Fruit fly (Drosophila melanogaster): ENCODE results near the gene Prm.

Prm gene

DNA sequence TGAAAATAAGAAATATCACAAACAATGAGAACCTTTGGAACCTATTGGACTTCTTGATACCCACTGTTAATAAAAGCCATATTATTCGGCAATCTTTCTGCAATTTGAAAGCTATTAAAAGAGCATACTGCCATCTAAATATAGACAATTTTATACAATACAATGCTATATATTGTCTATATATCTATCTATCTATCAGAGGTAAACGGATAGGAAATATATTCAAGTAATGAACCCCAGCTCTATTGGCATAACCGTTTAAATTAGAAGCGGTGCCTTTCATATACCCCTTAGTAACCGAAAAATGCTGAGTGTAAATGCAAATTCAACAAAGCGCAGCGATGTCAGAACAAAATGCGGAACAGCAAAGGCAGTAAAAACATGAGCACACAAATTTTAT is 18.7 kb upstream of the Prm start:
- peak; percentile 13 for TF ChIP-seq CG17801 (GFP tag; optimal IDR thresholded peaks at IDR 0.05; ENCODE audit: partially characterized antibody)

- peak; percentile 24 for TF ChIP-seq CG17801 (GFP tag; optimal IDR thresholded peaks at IDR 0.05; ENCODE audit: partially characterized antibody)
These were observed 17.9 kb upstream of the Prm start for dm6 chr3L:8763037-8763454.

- no peak for TF ChIP-seq CG17801 (GFP tag; optimal IDR thresholded peaks at IDR 0.05; ENCODE audit: partially characterized antibody)
These were observed 10.6 kb upstream of the Prm start, which contains the start of gene CG6576 for dm6 chr3L:8755689-8756088. Gene CG6576 (plus strand): TSS chr3L:8755989.

DNA sequence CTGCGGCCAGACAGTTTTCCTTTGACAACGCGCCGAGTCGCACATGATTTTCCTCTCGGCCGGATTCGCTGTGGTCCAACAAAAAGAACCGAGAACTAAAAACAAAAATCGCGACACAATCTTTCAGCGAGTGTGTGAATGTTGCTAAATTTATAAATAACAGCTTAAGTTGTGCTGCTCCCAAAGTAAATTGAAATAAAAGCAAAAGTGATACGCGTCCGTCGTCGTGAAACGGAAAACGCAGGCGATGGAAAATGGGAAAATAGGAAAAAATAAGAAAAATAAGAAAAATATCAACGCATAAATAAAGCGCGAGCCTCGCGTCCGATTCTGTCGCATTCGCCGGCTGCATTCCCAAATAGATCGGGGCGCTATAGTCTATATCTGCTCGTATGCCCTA is 8.5 kb upstream of the Prm start, which contains the start of gene Fhos:
Fhos (plus strand) TSS at position 28 of the 400 bp plus-strand sequence.
- no peak for TF ChIP-seq CG17801 (GFP tag; optimal IDR thresholded peaks at IDR 0.05; ENCODE audit: partially characterized antibody)

DNA sequence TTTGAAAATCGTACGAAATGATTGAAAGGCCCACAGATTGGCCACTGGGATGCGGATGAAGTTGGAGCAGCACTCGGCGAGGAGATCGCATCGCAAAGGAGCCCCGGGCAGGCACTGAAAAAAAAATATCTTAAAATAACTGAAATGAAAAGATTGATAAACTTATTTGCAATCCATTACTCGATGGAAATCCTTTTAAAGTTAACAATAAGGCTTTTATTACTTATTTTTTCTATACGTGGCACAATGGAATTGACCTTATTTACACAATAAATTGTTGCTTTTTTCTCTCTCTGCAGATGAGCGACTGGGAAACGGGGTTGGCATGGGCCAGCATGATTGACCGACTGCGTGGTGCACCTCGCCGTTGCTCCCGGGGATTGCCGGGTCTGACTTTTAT is 6.2 kb upstream of the Prm start:
- TF ChIP-seq CG17801 (GFP tag; optimal IDR thresholded peaks at IDR 0.05; ENCODE audit: partially characterized antibody): no peak

- no peak for TF ChIP-seq CG17801 (GFP tag; optimal IDR thresholded peaks at IDR 0.05; ENCODE audit: partially characterized antibody)
These were observed 4.9 kb upstream of the Prm start, which contains the start of gene CG13306 for dm6 chr3L:8749676-8750654. Gene CG13306 (minus strand): TSS chr3L:8749726.

DNA sequence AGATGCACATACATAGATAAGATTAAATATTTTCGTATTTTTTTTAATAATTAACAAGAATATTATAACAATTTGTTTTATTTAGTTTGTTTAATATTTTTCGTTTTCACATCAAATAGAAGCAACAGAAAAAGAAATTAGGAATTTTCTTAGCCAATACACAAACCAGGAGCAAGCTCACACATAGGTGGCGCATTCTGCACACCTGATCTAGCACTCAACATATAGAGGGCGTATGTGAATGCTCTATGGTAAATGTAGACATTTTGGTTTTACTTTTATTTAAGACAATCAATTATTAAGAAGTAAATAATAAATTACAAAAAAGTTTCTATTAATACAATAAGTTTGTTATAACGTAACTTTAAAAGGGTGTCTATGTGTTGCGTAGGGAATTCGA is 3.7 kb upstream of the Prm start:
- no peak for TF ChIP-seq CG17801 (GFP tag; optimal IDR thresholded peaks at IDR 0.05; ENCODE audit: partially characterized antibody)

DNA sequence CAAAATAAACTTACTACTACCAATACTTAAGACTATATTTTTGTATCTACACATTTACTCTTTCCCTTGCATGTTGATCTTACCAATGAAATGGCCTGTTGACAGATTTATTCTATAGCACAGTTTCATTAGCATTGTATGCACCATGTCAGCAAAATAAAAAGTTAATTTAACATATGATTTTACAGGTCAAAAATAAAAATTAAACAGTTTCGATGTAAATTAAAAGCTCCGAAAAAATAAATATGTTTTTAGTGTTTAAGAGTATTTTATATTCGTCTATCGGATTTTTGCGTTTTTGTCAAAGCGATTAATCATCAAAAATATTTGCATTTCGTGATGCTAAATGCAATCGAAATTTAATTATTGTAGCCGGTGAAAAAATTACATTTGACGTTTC is 3.2 kb upstream of the Prm start:
- no peak for TF ChIP-seq CG17801 (GFP tag; optimal IDR thresholded peaks at IDR 0.05; ENCODE audit: partially characterized antibody)

DNA sequence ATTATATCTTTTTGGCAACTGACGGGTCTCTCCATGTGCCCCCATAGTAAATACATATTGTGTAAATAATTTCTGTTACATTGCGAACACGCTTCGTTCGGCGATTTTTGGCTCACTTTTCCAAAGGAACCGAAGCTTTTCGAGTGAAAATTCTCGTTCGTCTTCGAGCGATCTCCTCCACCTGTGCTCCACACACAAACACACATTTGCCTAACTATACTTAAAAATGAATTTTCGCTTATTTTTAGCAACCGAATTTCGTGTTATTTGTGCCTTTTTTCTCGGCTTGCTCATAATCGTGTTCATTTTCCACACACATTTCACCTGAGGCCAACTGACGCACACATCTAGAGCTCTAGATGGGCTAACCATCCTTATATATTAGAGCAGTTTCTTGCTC is 1.4 kb upstream of the Prm start:
- no peak for TF ChIP-seq CG17801 (GFP tag; optimal IDR thresholded peaks at IDR 0.05; ENCODE audit: partially characterized antibody)

dm6 chr3L:8741051-8741468 is 4.0 kb downstream of the Prm start:
- TF ChIP-seq CG17801 (GFP tag; optimal IDR thresholded peaks at IDR 0.05; ENCODE audit: partially characterized antibody): no peak

- no peak for TF ChIP-seq CG17801 (GFP tag; optimal IDR thresholded peaks at IDR 0.05; ENCODE audit: partially characterized antibody)
These were observed 13.6 kb downstream of the Prm start, which contains the start of gene Cp16 for dm6 chr3L:8731494-8731994. Gene Cp16 (plus strand): TSS chr3L:8731944.

DNA sequence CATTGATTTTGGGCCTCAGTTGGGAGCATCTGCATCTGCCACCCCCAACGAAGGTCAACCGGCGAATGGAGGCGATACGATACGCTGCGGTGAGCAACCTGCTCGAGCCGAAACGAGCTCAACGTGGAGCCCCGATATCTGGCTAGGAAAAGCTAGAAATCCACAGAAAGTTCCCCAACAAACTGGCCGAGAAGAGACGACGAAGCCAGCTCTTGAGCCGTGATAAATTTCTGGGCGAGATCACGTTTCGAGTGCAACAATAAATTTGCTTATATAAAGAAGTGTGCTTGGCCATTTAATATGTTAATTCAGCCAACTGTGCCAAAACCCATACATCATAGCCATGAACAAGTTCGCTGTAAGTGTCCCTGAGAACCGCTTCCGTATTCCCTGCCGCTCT is 15.5 kb downstream of the Prm start, which contains the start of gene Cp19:
Cp19 (plus strand) TSS at position 301 of the 400 bp plus-strand sequence.
- TF ChIP-seq CG17801 (GFP tag; optimal IDR thresholded peaks at IDR 0.05; ENCODE audit: partially characterized antibody): no peak

DNA sequence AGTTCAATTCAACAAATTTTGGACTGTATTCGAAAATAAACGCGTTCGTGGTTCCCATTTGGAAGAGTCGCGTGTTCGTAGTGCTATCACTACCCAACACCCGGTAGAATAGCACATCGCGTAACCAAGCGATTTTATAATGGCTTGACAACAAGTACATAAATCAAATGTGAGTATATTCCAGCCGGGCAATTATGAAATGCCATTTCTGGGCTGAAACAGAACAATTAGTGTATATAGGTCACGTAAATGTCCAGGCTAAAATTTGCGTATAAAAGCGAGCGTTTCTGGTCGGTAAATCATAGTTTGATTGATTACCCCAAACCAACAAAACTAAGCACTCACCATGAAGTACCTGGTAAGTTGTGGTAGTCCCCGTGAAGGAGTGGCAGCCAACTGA is 16.9 kb downstream of the Prm start, which contains the start of gene Cp15:
Cp15 (plus strand) TSS at position 301 of the 400 bp plus-strand sequence.
- no peak for TF ChIP-seq CG17801 (GFP tag; optimal IDR thresholded peaks at IDR 0.05; ENCODE audit: partially characterized antibody)

dm6 chr3L:8726317-8726841 is 18.7 kb downstream of the Prm start, which contains the start of gene Cp18:
Gene Cp18 (plus strand): TSS chr3L:8726791.
- TF ChIP-seq CG17801 (GFP tag; optimal IDR thresholded peaks at IDR 0.05; ENCODE audit: partially characterized antibody): no peak

- no peak for TF ChIP-seq CG17801 (GFP tag; optimal IDR thresholded peaks at IDR 0.05; ENCODE audit: partially characterized antibody)
These were observed 19.4 kb downstream of the Prm start, which contains the start of gene CG43965 for dm6 chr3L:8725674-8726073. Gene CG43965 (minus strand): TSS chr3L:8725774.
